Fruit fly (Drosophila melanogaster) whole organism, embryonic: ENCODE measurements around the gene UQCR-14.

Experiments
- Ada2b ChIP-seq: fragments of 200-800 bp; sonication (Bioruptor generic); IDR thresholded peaks from 2 replicates; pipeline ENCODE4 v1.3.6; 2022; ENCODE audit warnings: missing biosample characterization, missing genetic modification characterization
- CG10209 ChIP-seq: fragments of 200-800 bp; sonication (Bioruptor generic); optimal IDR thresholded peaks from 3 replicates; lab custom pipeline; 2017; ENCODE audit warnings: missing biosample characterization, mild to moderate bottlenecking, missing genetic modification characterization, missing genetic modification reagents
- CG10979 ChIP-seq: fragments of 200-800 bp; sonication (Bioruptor generic); optimal IDR thresholded peaks from 2 replicates; lab custom pipeline; 2018; ENCODE audit warnings: missing biosample characterization, mild to moderate bottlenecking, missing genetic modification characterization, moderate library complexity
- CG11247 ChIP-seq: fragments of 200-800 bp; sonication (Bioruptor generic); IDR thresholded peaks from 2 replicates; pipeline ENCODE4 v1.3.6; 2022; ENCODE audit warnings: missing biosample characterization, missing genetic modification characterization
- CG11723 ChIP-seq: fragments of 200-800 bp; sonication (Bioruptor generic); optimal IDR thresholded peaks from 2 replicates; lab custom pipeline; 2017; ENCODE audit warnings: missing biosample characterization, mild to moderate bottlenecking, missing genetic modification characterization
- CG12155 ChIP-seq: fragments of 200-800 bp; sonication (Bioruptor generic); optimal IDR thresholded peaks from 3 replicates; lab custom pipeline; 2016; ENCODE audit warnings: missing biosample characterization, missing genetic modification characterization
- CG12769 ChIP-seq: fragments of 200-800 bp; sonication (Bioruptor generic); optimal IDR thresholded peaks from 2 replicates; lab custom pipeline; 2019; ENCODE audit warnings: missing biosample characterization, mild to moderate bottlenecking, missing genetic modification characterization, moderate library complexity
- CG16815 ChIP-seq: fragments of 200-800 bp; sonication (Bioruptor generic); optimal IDR thresholded peaks from 3 replicates; lab custom pipeline; 2017; ENCODE audit warnings: missing biosample characterization, mild to moderate bottlenecking, missing genetic modification characterization
- CG17612 ChIP-seq: fragments of 200-800 bp; sonication (Bioruptor generic); IDR thresholded peaks from 2 replicates; pipeline ENCODE4 v1.3.6; 2022; ENCODE audit warnings: missing biosample characterization, missing genetic modification characterization
- CG2116 ChIP-seq: fragments of 200-800 bp; sonication (Bioruptor generic); optimal IDR thresholded peaks from 3 replicates; lab custom pipeline; 2018; ENCODE audit warnings: missing biosample characterization, mild to moderate bottlenecking, missing genetic modification characterization
- CG30020 ChIP-seq: fragments of 200-800 bp; optimal IDR thresholded peaks from 2 replicates; lab custom pipeline; 2019; ENCODE audit warnings: missing biosample characterization, mild to moderate bottlenecking, missing genetic modification characterization, moderate library complexity
- CG3163 ChIP-seq: fragments of 200-800 bp; sonication (Bioruptor generic); optimal IDR thresholded peaks from 3 replicates; lab custom pipeline; 2016; ENCODE audit warnings: missing biosample characterization, missing genetic modification characterization
- CG3995 ChIP-seq: fragments of 200-800 bp; sonication (Bioruptor generic); optimal IDR thresholded peaks from 3 replicates; lab custom pipeline; 2016; ENCODE audit warnings: missing biosample characterization, missing genetic modification characterization
- CG4360 ChIP-seq: fragments of 200-800 bp; sonication (Bioruptor generic); IDR thresholded peaks from 2 replicates; pipeline ENCODE4 v1.3.6; 2022; ENCODE audit warnings: missing biosample characterization, missing genetic modification characterization
- CG4707 ChIP-seq: fragments of 200-800 bp; sonication (Bioruptor generic); optimal IDR thresholded peaks from 2 replicates; lab custom pipeline; 2018; ENCODE audit warnings: missing biosample characterization, mild to moderate bottlenecking, missing genetic modification characterization, moderate library complexity
- CG6175 ChIP-seq: fragments of 200-800 bp; sonication (Bioruptor generic); IDR thresholded peaks from 3 replicates; pipeline ENCODE4 v1.3.6; 2022; ENCODE audit warnings: missing biosample characterization, missing genetic modification characterization
- CG6254 ChIP-seq: fragments of 200-800 bp; sonication (Bioruptor generic); optimal IDR thresholded peaks from 3 replicates; lab custom pipeline; 2017; ENCODE audit warnings: mild to moderate bottlenecking, missing biosample characterization, missing genetic modification reagents, missing genetic modification characterization
- CG6791 ChIP-seq: fragments of 200-800 bp; sonication (Bioruptor generic); IDR thresholded peaks from 3 replicates; pipeline ENCODE4 v1.3.6; 2022; ENCODE audit warnings: missing biosample characterization, missing genetic modification characterization; ENCODE audit not compliant: partially characterized antibody
- CG6813 ChIP-seq: fragments of 200-800 bp; sonication (Bioruptor generic); optimal IDR thresholded peaks from 2 replicates; lab custom pipeline; 2017; ENCODE audit warnings: missing biosample characterization, missing genetic modification characterization, mild to moderate bottlenecking, moderate library complexity, missing genetic modification reagents
- CG7372 ChIP-seq: fragments of 200-800 bp; sonication (Bioruptor generic); IDR thresholded peaks from 2 replicates; pipeline ENCODE4 v1.3.6; 2022; ENCODE audit warnings: missing biosample characterization, missing genetic modification characterization
- CG7963 ChIP-seq: fragments of 200-800 bp; sonication (Bioruptor generic); IDR thresholded peaks from 3 replicates; pipeline ENCODE4 v1.3.6; 2022; ENCODE audit warnings: missing biosample characterization, missing genetic modification characterization; ENCODE audit not compliant: partially characterized antibody
- CG8478 ChIP-seq: fragments of >200 bp; optimal IDR thresholded peaks from 2 replicates; lab custom pipeline; 2018
- CG9437 ChIP-seq: fragments of 200-800 bp; sonication (Bioruptor generic); optimal IDR thresholded peaks from 2 replicates; lab custom pipeline; 2018; ENCODE audit warnings: missing biosample characterization, mild to moderate bottlenecking, missing genetic modification characterization
- D19B ChIP-seq: fragments of 200-800 bp; sonication (Bioruptor generic); optimal IDR thresholded peaks from 2 replicates; lab custom pipeline; 2017; ENCODE audit warnings: missing biosample characterization, mild to moderate bottlenecking, missing genetic modification characterization
- Dek ChIP-seq: fragments of 200-800 bp; sonication (Bioruptor generic); optimal IDR thresholded peaks from 3 replicates; lab custom pipeline; 2019; ENCODE audit warnings: missing biosample characterization, mild to moderate bottlenecking, missing genetic modification characterization, moderate library complexity
- E2f1 ChIP-seq: fragments of 200-800 bp; sonication (Bioruptor generic); IDR thresholded peaks from 2 replicates; pipeline ENCODE4 v1.3.6; 2022; ENCODE audit warnings: missing biosample characterization, missing genetic modification characterization
- Fer1 ChIP-seq: fragments of 200-800 bp; sonication (Bioruptor generic); optimal IDR thresholded peaks from 2 replicates; lab custom pipeline; 2017; ENCODE audit warnings: missing biosample characterization, mild to moderate bottlenecking, missing genetic modification characterization
- Gsc ChIP-seq: fragments of 200-800 bp; sonication (Bioruptor generic); IDR thresholded peaks from 2 replicates; pipeline ENCODE4 v1.3.6; 2022; ENCODE audit warnings: missing biosample characterization, missing genetic modification characterization
- H2.0 ChIP-seq: fragments of 200-800 bp; sonication (Bioruptor generic); IDR thresholded peaks from 2 replicates; pipeline ENCODE4 v1.3.6; 2022; ENCODE audit warnings: missing biosample characterization, missing genetic modification characterization
- HmgZ ChIP-seq: fragments of 200-800 bp; sonication (Bioruptor generic); optimal IDR thresholded peaks from 2 replicates; lab custom pipeline; 2018; ENCODE audit warnings: missing biosample characterization, mild to moderate bottlenecking, missing genetic modification characterization
- Hr3 ChIP-seq: fragments of 200-800 bp; sonication (Bioruptor generic); optimal IDR thresholded peaks from 3 replicates; lab custom pipeline; 2016; ENCODE audit warnings: missing biosample characterization, missing genetic modification characterization
- Mad ChIP-seq: fragments of 200-800 bp; sonication (Bioruptor generic); optimal IDR thresholded peaks from 2 replicates; lab custom pipeline; 2016; ENCODE audit warnings: missing biosample characterization, missing genetic modification characterization
- Vsx1 ChIP-seq: fragments of 200-800 bp; sonication (Bioruptor generic); optimal IDR thresholded peaks from 2 replicates; lab custom pipeline; 2017; ENCODE audit warnings: missing biosample characterization, mild to moderate bottlenecking, missing genetic modification characterization, missing genetic modification reagents
- chinmo ChIP-seq: fragments of 200-800 bp; sonication (Bioruptor generic); IDR thresholded peaks from 4 replicates; pipeline ENCODE4 v1.3.6; 2022; ENCODE audit warnings: missing biosample characterization, missing genetic modification characterization; ENCODE audit not compliant: partially characterized antibody
- chn ChIP-seq: fragments of 200-800 bp; sonication (Bioruptor generic); optimal IDR thresholded peaks from 2 replicates; lab custom pipeline; 2016; ENCODE audit warnings: missing biosample characterization, missing genetic modification characterization
- corto ChIP-seq: fragments of 200-800 bp; sonication (Bioruptor generic); optimal IDR thresholded peaks from 2 replicates; lab custom pipeline; 2016; ENCODE audit warnings: missing biosample characterization, mild to moderate bottlenecking, missing genetic modification characterization, moderate library complexity
- dati ChIP-seq: fragments of 200-800 bp; sonication (Bioruptor generic); IDR thresholded peaks from 2 replicates; pipeline ENCODE4 v1.3.6; 2022; ENCODE audit warnings: missing biosample characterization, missing genetic modification characterization
- dysf ChIP-seq: fragments of 200-800 bp; sonication (Bioruptor generic); IDR thresholded peaks from 3 replicates; pipeline ENCODE4 v1.3.6; 2022; ENCODE audit warnings: missing biosample characterization, missing genetic modification characterization
- ftz-f1 ChIP-seq: fragments of 200-800 bp; sonication (Bioruptor generic); optimal IDR thresholded peaks from 2 replicates; lab custom pipeline; 2016; ENCODE audit warnings: missing biosample characterization, missing genetic modification characterization
- gem ChIP-seq: fragments of 200-800 bp; sonication (Bioruptor generic); optimal IDR thresholded peaks from 2 replicates; lab custom pipeline; 2019; ENCODE audit warnings: missing biosample characterization, mild to moderate bottlenecking, missing genetic modification characterization, moderate library complexity
- mam ChIP-seq: fragments of 200-800 bp; sonication (Bioruptor generic); optimal IDR thresholded peaks from 3 replicates; lab custom pipeline; 2016; ENCODE audit warnings: missing biosample characterization, missing genetic modification characterization
- nmo ChIP-seq: fragments of 200-800 bp; sonication (Bioruptor generic); optimal IDR thresholded peaks from 2 replicates; lab custom pipeline; 2018; ENCODE audit warnings: missing biosample characterization, mild to moderate bottlenecking, missing genetic modification characterization, moderate library complexity
- oc ChIP-seq: fragments of 200-800 bp; sonication (Bioruptor generic); optimal IDR thresholded peaks from 2 replicates; lab custom pipeline; 2018; ENCODE audit warnings: missing biosample characterization, mild to moderate bottlenecking, missing genetic modification characterization, moderate library complexity
- pfk ChIP-seq: fragments of 200-800 bp; sonication (Bioruptor generic); optimal IDR thresholded peaks from 2 replicates; lab custom pipeline; 2018; ENCODE audit warnings: missing biosample characterization, mild to moderate bottlenecking, missing genetic modification characterization, moderate library complexity
- pnt ChIP-seq: fragments of 200-800 bp; sonication (Bioruptor generic); optimal IDR thresholded peaks from 3 replicates; lab custom pipeline; 2016; ENCODE audit warnings: missing biosample characterization, missing genetic modification characterization
- scrt ChIP-seq: fragments of 200-800 bp; sonication (Bioruptor generic); optimal IDR thresholded peaks from 2 replicates; lab custom pipeline; 2018; ENCODE audit warnings: missing biosample characterization, mild to moderate bottlenecking, missing genetic modification characterization, moderate library complexity
- sens-2 ChIP-seq: fragments of 200-800 bp; sonication (Bioruptor generic); IDR thresholded peaks from 2 replicates; pipeline ENCODE4 v1.3.6; 2022; ENCODE audit warnings: missing biosample characterization, missing genetic modification characterization
- slbo ChIP-seq: fragments of 200-800 bp; sonication (Bioruptor generic); IDR thresholded peaks from 2 replicates; pipeline ENCODE4 v1.3.6; 2022; ENCODE audit warnings: missing biosample characterization, missing genetic modification characterization
- ssp ChIP-seq: fragments of 200-800 bp; sonication (Bioruptor generic); IDR thresholded peaks from 2 replicates; pipeline ENCODE4 v1.3.6; 2022; ENCODE audit warnings: missing biosample characterization, missing genetic modification characterization
- tll ChIP-seq, 2 experiments: fragments of 200-800 bp in 1 of 2; fragments of >200 bp in 1 of 2; sonication (Bioruptor generic) in 1 of 2; optimal IDR thresholded peaks; 2 replicates each; lab custom pipeline; 2017 to 2019; ENCODE audit warnings: missing biosample characterization in 2 of 2, missing genetic modification characterization in 2 of 2, mild to moderate bottlenecking in 1 of 2, moderate library complexity in 1 of 2
- toy ChIP-seq: fragments of 200-800 bp; sonication (Bioruptor generic); IDR thresholded peaks from 2 replicates; pipeline ENCODE4 v1.3.6; 2022; ENCODE audit warnings: missing biosample characterization, missing genetic modification characterization

The UQCR-14 gene

dm6 chrX:16270795-16271194 is 15.3 kb upstream of the UQCR-14 start, which contains the start of gene Mfe2 (continued):
- TF ChIP-seq chinmo (GFP tag; lab: Robert Waterston, UW) = peak; percentile 82; the same call in 2 of the 4 replicates
- peak; percentile 85 for TF ChIP-seq slbo
- no peak for TF ChIP-seq dati (GFP tag; lab: Robert Waterston, UW)
- no peak for TF ChIP-seq H2.0 (GFP tag; lab: Robert Waterston, UW)
- TF ChIP-seq CG2116 (GFP tag; lab: Kevin White, UChicago) = peak; percentile 65
- no peak for TF ChIP-seq CG11723 (GFP tag; lab: Kevin White, UChicago)
- TF ChIP-seq Vsx1 = no peak
- TF ChIP-seq CG4360 (GFP tag; lab: Robert Waterston, UW) = no peak
- TF ChIP-seq nmo (GFP tag; lab: Kevin White, UChicago) = peak; percentile 58
- no peak for TF ChIP-seq CG7372
- TF ChIP-seq sens-2 (GFP tag; lab: Robert Waterston, UW) = no peak
- TF ChIP-seq HmgZ (tag; lab: Kevin White, UChicago) = peak; percentile 85
- 0 out of 2 replicates have a peak, but pooled peaks have one; percentile 32 for TF ChIP-seq toy (GFP tag; lab: Robert Waterston, UW)
- TF ChIP-seq D19B = no peak
- no peak; the same call in 2 of the 3 replicates for TF ChIP-seq dysf
- peak; percentile 50 for TF ChIP-seq CG3163
- TF ChIP-seq Fer1 (GFP tag; lab: Kevin White, UChicago) = no peak
- peak; percentile 47 for TF ChIP-seq Hr3
- peak; percentile 6 for TF ChIP-seq CG10979
- no peak for TF ChIP-seq corto
- TF ChIP-seq Dek (tag; lab: Kevin White, UChicago) = peak; percentile 20
- peak; percentile 44 for TF ChIP-seq chn (GFP tag; lab: Kevin White, UChicago)
- TF ChIP-seq CG7963 = no peak
- TF ChIP-seq mam (GFP tag; lab: Kevin White, UChicago) = peak; percentile 80
- peak; percentile 51; the same call in 2 of the 3 replicates for TF ChIP-seq CG6791 (GFP tag; lab: Robert Waterston, UW)
- TF ChIP-seq CG17612 (GFP tag; lab: Robert Waterston, UW) = no peak
- peak; percentile 48 for TF ChIP-seq CG30020
- TF ChIP-seq CG6175 (GFP tag; lab: Robert Waterston, UW) = 0 out of 3 replicates have a peak, but pooled peaks have one; percentile 11
- TF ChIP-seq scrt (GFP tag; lab: Kevin White, UChicago) = no peak
- no peak for TF ChIP-seq CG9437
- TF ChIP-seq CG3995 (GFP tag; lab: Kevin White, UChicago) = peak; percentile 37
- TF ChIP-seq CG8478 (lab: Kevin White, UChicago) = peak; percentile 80
- TF ChIP-seq pnt (GFP tag; lab: Kevin White, UChicago) = peak; percentile 18
- no peak for TF ChIP-seq CG6254 (GFP tag; lab: Kevin White, UChicago)
- no peak for TF ChIP-seq E2f1
- peak; percentile 26 for TF ChIP-seq CG16815
- TF ChIP-seq gem (tag; lab: Kevin White, UChicago) = no peak
- TF ChIP-seq CG11247 (GFP tag; lab: Robert Waterston, UW) = peak; percentile 56
- TF ChIP-seq CG12155 (GFP tag; lab: Kevin White, UChicago) = peak; percentile 72
- 0 out of 2 replicates have a peak, but pooled peaks have one; percentile 27 for TF ChIP-seq ssp (GFP tag; lab: Robert Waterston, UW)
- TF ChIP-seq ftz-f1 (GFP tag; lab: Kevin White, UChicago) = peak; percentile 11
- TF ChIP-seq Gsc (GFP tag; lab: Robert Waterston, UW) = no peak
- TF ChIP-seq pfk (GFP tag; lab: Kevin White, UChicago) = no peak
- TF ChIP-seq CG4707 = no peak
- TF ChIP-seq CG12769 (tag; lab: Kevin White, UChicago) = peak; percentile 62
- TF ChIP-seq oc (tag; lab: Kevin White, UChicago) = peak; percentile 32
- TF ChIP-seq CG10209 (GFP tag; lab: Kevin White, UChicago) = peak; percentile 43
- no peak for TF ChIP-seq tll (GFP tag; optimal IDR thresholded peaks at IDR 0.05; lab: Kevin White, UChicago)
- TF ChIP-seq CG6813 (GFP tag; lab: Kevin White, UChicago) = peak; percentile 7
- peak; percentile 11 for TF ChIP-seq Mad (GFP tag; lab: Kevin White, UChicago)
- TF ChIP-seq Ada2b = no peak
